Worm (Caenorhabditis elegans): Measurements from ENCODE around the gene Y43E12A.3.

Y43E12A.3 gene

DNA sequence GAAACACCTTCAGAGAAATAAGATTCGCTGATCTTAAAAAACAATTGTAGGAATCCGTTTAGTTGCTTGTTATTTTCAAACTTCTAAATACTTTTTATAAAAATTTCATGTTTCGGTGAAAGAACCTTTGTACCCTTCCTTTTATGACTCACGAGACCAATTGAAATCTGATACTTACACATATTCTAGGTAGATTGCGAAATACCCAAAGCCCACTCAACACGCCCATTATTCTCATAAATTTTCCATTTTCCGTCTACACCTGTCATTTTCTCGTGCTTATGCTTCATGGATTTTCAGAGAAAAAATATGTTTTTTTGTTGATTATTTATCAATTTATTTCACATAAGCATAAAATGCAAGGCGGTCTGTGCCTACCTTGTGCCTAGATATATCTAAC lies 18.7 kb downstream of the Y43E12A.3 start:
- TF ChIP-seq nhr-71 (tag; optimal IDR thresholded peaks at IDR 0.05) = peak; percentile 50
- no peak for TF ChIP-seq nhr-77 (tag; optimal IDR thresholded peaks at IDR 0.05)
- no peak for TF ChIP-seq unc-86 (tag; optimal IDR thresholded peaks at IDR 0.05)
- TF ChIP-seq isw-1 (GFP tag; IDR thresholded peaks at IDR 0.05) = 0 out of 2 replicates have a peak, but pooled peaks have one; percentile 3
- no peak for TF ChIP-seq mab-9 (GFP tag; IDR thresholded peaks at IDR 0.05)
- no peak for TF ChIP-seq snpc-4 (tag; optimal IDR thresholded peaks at IDR 0.05)
- TF ChIP-seq ztf-11 (tag; optimal IDR thresholded peaks at IDR 0.05) = no peak
- TF ChIP-seq nhr-237 (tag; optimal IDR thresholded peaks at IDR 0.05) = no peak
- TF ChIP-seq nhr-90 (tag; optimal IDR thresholded peaks at IDR 0.05; ENCODE audit: poor library complexity) = no peak
- TF ChIP-seq skn-1 (tag; optimal IDR thresholded peaks at IDR 0.05) = peak; percentile 63
- TF ChIP-seq nhr-85 (tag) = peak; percentile 6
- peak; percentile 60 for TF ChIP-seq zip-4 (GFP tag; optimal IDR thresholded peaks at IDR 0.05)
- no peak for TF ChIP-seq ceh-90 (tag; optimal IDR thresholded peaks at IDR 0.05)
- peak; percentile 44 for TF ChIP-seq lin-14 (GFP tag; optimal IDR thresholded peaks at IDR 0.05)
- TF ChIP-seq nhr-84 (tag; optimal IDR thresholded peaks at IDR 0.05) = no peak
- peak; percentile 76 for TF ChIP-seq fkh-8 (tag; optimal IDR thresholded peaks at IDR 0.05)
- peak in 1 of 2 experiments; percentile 9 for TF ChIP-seq lsy-2 (tag; optimal IDR thresholded peaks at IDR 0.05)

DNA sequence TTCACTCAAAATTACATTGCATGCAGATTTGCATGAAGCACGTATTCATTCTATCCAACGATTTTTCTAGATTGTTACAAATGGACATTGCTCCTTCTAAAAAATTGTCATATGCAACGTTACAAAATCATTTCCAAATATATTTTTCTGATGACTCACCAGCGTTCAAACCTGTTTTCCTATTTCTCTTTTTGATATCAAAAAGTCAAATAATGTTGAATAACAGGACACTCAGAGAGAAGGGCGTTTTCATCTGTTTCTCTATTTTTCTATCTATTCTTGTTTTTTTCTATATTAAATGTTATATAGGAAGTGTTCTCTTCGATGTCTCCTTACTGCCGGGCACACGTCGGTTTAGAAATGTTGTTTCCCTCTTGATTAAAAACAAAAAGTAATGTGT lies 19.2 kb downstream of the Y43E12A.3 start:
- no peak for TF ChIP-seq tbx-2 (tag; optimal IDR thresholded peaks at IDR 0.05)
- no peak for TF ChIP-seq egl-27 (tag; optimal IDR thresholded peaks at IDR 0.05)
- TF ChIP-seq C16A3.4 (tag; optimal IDR thresholded peaks at IDR 0.05) = no peak
- TF ChIP-seq ztf-11 (tag; optimal IDR thresholded peaks at IDR 0.05) = no peak
- no peak for TF ChIP-seq fkh-4 (tag; optimal IDR thresholded peaks at IDR 0.05; ENCODE audit: borderline replicate concordance)
- TF ChIP-seq mep-1 (tag; optimal IDR thresholded peaks at IDR 0.05) = no peak
- TF ChIP-seq unc-86 (tag; optimal IDR thresholded peaks at IDR 0.05) = no peak
- TF ChIP-seq hpl-2 (GFP tag; optimal IDR thresholded peaks at IDR 0.05) = no peak
- TF ChIP-seq Y116A8C.19 (tag; optimal IDR thresholded peaks at IDR 0.05; ENCODE audit: borderline replicate concordance) = no peak
- TF ChIP-seq rnt-1 (tag; optimal IDR thresholded peaks at IDR 0.05) = no peak
- peak; percentile 11 for TF ChIP-seq lin-14 (GFP tag; optimal IDR thresholded peaks at IDR 0.05)
- TF ChIP-seq nhr-84 (tag; optimal IDR thresholded peaks at IDR 0.05) = no peak
- TF ChIP-seq fos-1 (tag; optimal IDR thresholded peaks at IDR 0.05) = peak; percentile 29
- no peak for TF ChIP-seq lir-3 (tag; optimal IDR thresholded peaks at IDR 0.05; ENCODE audit: poor library complexity)
- TF ChIP-seq pag-3 (tag; optimal IDR thresholded peaks at IDR 0.05; ENCODE audit: borderline replicate concordance, insufficient read depth) = no peak
- TF ChIP-seq blmp-1 (tag; optimal IDR thresholded peaks at IDR 0.05) = peak; percentile 9
- no peak for TF ChIP-seq C34B4.2 (tag; optimal IDR thresholded peaks at IDR 0.05)
- TF ChIP-seq snu-23 (GFP tag; optimal IDR thresholded peaks at IDR 0.05) = no peak
- peak in 1 of 6 experiments; percentile 30 for TF ChIP-seq elt-3 (tag; optimal IDR thresholded peaks at IDR 0.05)

DNA sequence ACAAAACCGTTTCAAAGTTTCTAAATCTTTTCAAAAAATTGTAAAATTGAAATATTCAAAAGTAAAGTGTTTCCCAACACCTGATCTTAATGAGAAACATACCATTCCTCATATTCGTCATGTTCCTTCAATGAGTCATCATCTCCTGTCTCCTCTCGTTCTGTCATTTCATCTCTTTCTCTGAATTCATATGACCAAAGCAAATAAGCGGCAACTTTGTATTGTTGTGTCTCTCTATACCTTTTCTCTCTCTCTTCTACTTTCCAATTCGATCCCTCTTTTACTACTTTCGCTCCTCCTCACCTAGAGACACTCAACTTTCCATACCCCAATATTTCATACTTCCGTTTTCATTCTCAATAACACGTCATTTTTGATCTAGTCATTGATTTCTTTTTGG lies 20.6 kb downstream of the Y43E12A.3 start:
- TF ChIP-seq dpl-1 (GFP tag; optimal IDR thresholded peaks at IDR 0.05) = peak in 2 of 3 experiments; percentile 13 to 18
- TF ChIP-seq nhr-237 (tag; optimal IDR thresholded peaks at IDR 0.05) = peak; percentile 37
- no peak for TF ChIP-seq tlp-1 (tag; optimal IDR thresholded peaks at IDR 0.05)
- no peak for TF ChIP-seq nhr-12 (tag; optimal IDR thresholded peaks at IDR 0.05)
- TF ChIP-seq rnt-1 (tag; optimal IDR thresholded peaks at IDR 0.05) = peak; percentile 19
- no peak for TF ChIP-seq mab-9 (GFP tag; IDR thresholded peaks at IDR 0.05)
- peak; percentile 41 for TF ChIP-seq nhr-71 (tag; optimal IDR thresholded peaks at IDR 0.05)
- no peak for TF ChIP-seq elt-2 (tag; optimal IDR thresholded peaks at IDR 0.05)
- TF ChIP-seq unc-62 (GFP tag; optimal IDR thresholded peaks at IDR 0.05) = no peak
- no peak for TF ChIP-seq Y116A8C.19 (tag; optimal IDR thresholded peaks at IDR 0.05; ENCODE audit: borderline replicate concordance)
- TF ChIP-seq tbx-2 (tag; optimal IDR thresholded peaks at IDR 0.05) = peak; percentile 12
- no peak for TF ChIP-seq lin-15B (tag; optimal IDR thresholded peaks at IDR 0.05)
- no peak for TF ChIP-seq lin-13 (GFP tag; optimal IDR thresholded peaks at IDR 0.05)
- peak; percentile 41 for TF ChIP-seq skn-1 (tag; optimal IDR thresholded peaks at IDR 0.05)
- TF ChIP-seq jun-1 (tag; optimal IDR thresholded peaks at IDR 0.05) = peak; percentile 43
- TF ChIP-seq unc-130 (tag; optimal IDR thresholded peaks at IDR 0.05) = no peak
- peak; percentile 38 for TF ChIP-seq nhr-20 (tag; optimal IDR thresholded peaks at IDR 0.05)
- peak; percentile 70 for TF ChIP-seq snu-23 (GFP tag; optimal IDR thresholded peaks at IDR 0.05)
- peak; percentile 96 for TF ChIP-seq blmp-1 (tag; optimal IDR thresholded peaks at IDR 0.05)
- TF ChIP-seq lin-14 (GFP tag; optimal IDR thresholded peaks at IDR 0.05) = peak; percentile 78
- TF ChIP-seq efl-1 (optimal IDR thresholded peaks at IDR 0.05) = peak; percentile 19 to 22
- TF ChIP-seq efl-1 (GFP tag; optimal IDR thresholded peaks at IDR 0.05 in 1 of 2) = peak in 1 of 2 experiments; percentile 20
- TF ChIP-seq elt-3 (tag; optimal IDR thresholded peaks at IDR 0.05) = peak in 1 of 6 experiments; percentile 54
- peak; percentile 5 to 52 for TF ChIP-seq lsy-2 (tag; optimal IDR thresholded peaks at IDR 0.05)
- TF ChIP-seq swsn-7 (tag; optimal IDR thresholded peaks at IDR 0.05) = peak; percentile 1
- TF ChIP-seq unc-86 (tag; optimal IDR thresholded peaks at IDR 0.05) = no peak
- TF ChIP-seq nhr-85 (tag) = peak; percentile 88
- peak; percentile 76 for TF ChIP-seq fos-1 (tag; optimal IDR thresholded peaks at IDR 0.05)
- no peak for TF ChIP-seq grh-1 (GFP tag; IDR thresholded peaks at IDR 0.05)
- peak; percentile 11 for TF ChIP-seq xbp-1 (tag; optimal IDR thresholded peaks at IDR 0.05)

Data from whole organism, L1 larva.